Fruit fly (Drosophila melanogaster) whole organism, embryonic: ENCODE data around the gene CG18268.

Experiments
- Aef1 ChIP-seq: fragments of 200-800 bp; sonication (Bioruptor generic); IDR thresholded peaks from 3 replicates; pipeline ENCODE4 v1.3.6; 2022; ENCODE audit warnings: missing biosample characterization, missing genetic modification characterization
- CG1024 ChIP-seq: fragments of 200-800 bp; sonication (Bioruptor generic); IDR thresholded peaks from 2 replicates; pipeline ENCODE4 v1.3.6; 2022; ENCODE audit warnings: missing biosample characterization, missing genetic modification characterization
- CG11723 ChIP-seq: fragments of 200-800 bp; sonication (Bioruptor generic); optimal IDR thresholded peaks from 2 replicates; lab custom pipeline; 2017; ENCODE audit warnings: missing biosample characterization, mild to moderate bottlenecking, missing genetic modification characterization
- CG12219 ChIP-seq: fragments of 200-800 bp; sonication (Bioruptor generic); optimal IDR thresholded peaks from 3 replicates; lab custom pipeline; 2018; ENCODE audit warnings: missing biosample characterization, mild to moderate bottlenecking, missing genetic modification characterization
- CG12659 ChIP-seq: fragments of 200-800 bp; sonication (Bioruptor generic); optimal IDR thresholded peaks from 3 replicates; lab custom pipeline; 2017; ENCODE audit warnings: mild to moderate bottlenecking, missing biosample characterization, missing genetic modification reagents, missing genetic modification characterization
- CG12942 ChIP-seq: fragments of 200-800 bp; sonication (Bioruptor generic); optimal IDR thresholded peaks from 3 replicates; lab custom pipeline; 2016; ENCODE audit warnings: missing biosample characterization, missing genetic modification characterization
- CG13894 ChIP-seq: fragments of 200-800 bp; sonication (Bioruptor generic); optimal IDR thresholded peaks from 3 replicates; lab custom pipeline; 2018; ENCODE audit warnings: missing biosample characterization, mild to moderate bottlenecking, missing genetic modification characterization, moderate library complexity
- CG14965 ChIP-seq: fragments of 200-800 bp; sonication (Bioruptor generic); optimal IDR thresholded peaks from 2 replicates; lab custom pipeline; 2016; ENCODE audit warnings: missing biosample characterization, missing genetic modification characterization, borderline replicate concordance
- CG1603 ChIP-seq: fragments of 200-800 bp; sonication (Bioruptor generic); optimal IDR thresholded peaks from 2 replicates; lab custom pipeline; 2019; ENCODE audit warnings: missing biosample characterization, mild to moderate bottlenecking, missing genetic modification characterization, moderate library complexity
- CG1647 ChIP-seq: fragments of 200-800 bp; sonication (Bioruptor generic); optimal IDR thresholded peaks from 3 replicates; lab custom pipeline; 2016; ENCODE audit warnings: missing biosample characterization, missing genetic modification characterization
- CG16813 ChIP-seq: fragments of 200-800 bp; sonication (Bioruptor generic); IDR thresholded peaks from 3 replicates; pipeline ENCODE4 v1.3.6; 2022; ENCODE audit warnings: missing biosample characterization, missing genetic modification characterization; ENCODE audit not compliant: partially characterized antibody
- CG16863 ChIP-seq: fragments of 200-800 bp; sonication (Bioruptor generic); optimal IDR thresholded peaks from 3 replicates; lab custom pipeline; 2016; ENCODE audit warnings: missing biosample characterization, missing genetic modification characterization
- CG18262 ChIP-seq: fragments of 200-800 bp; optimal IDR thresholded peaks from 3 replicates; lab custom pipeline; 2019; ENCODE audit warnings: missing biosample characterization, mild to moderate bottlenecking, missing genetic modification characterization, moderate library complexity
- CG2889 ChIP-seq: fragments of 200-800 bp; sonication (Bioruptor generic); IDR thresholded peaks from 3 replicates; pipeline ENCODE4 v1.3.6; 2022; ENCODE audit warnings: missing biosample characterization, missing genetic modification characterization
- CG30431 ChIP-seq: fragments of 200-800 bp; sonication (Bioruptor generic); optimal IDR thresholded peaks from 2 replicates; lab custom pipeline; 2017; ENCODE audit warnings: missing biosample characterization, missing genetic modification characterization
- CG32532 ChIP-seq: fragments of 200-800 bp; sonication (Bioruptor generic); IDR thresholded peaks from 2 replicates; pipeline ENCODE4 v1.3.6; 2022; ENCODE audit warnings: missing biosample characterization, missing genetic modification characterization
- CG32767 ChIP-seq: fragments of 200-800 bp; sonication (Bioruptor generic); IDR thresholded peaks from 2 replicates; pipeline ENCODE4 v1.3.6; 2022; ENCODE audit warnings: missing biosample characterization, missing genetic modification characterization
- CG34376 ChIP-seq: fragments of 200-800 bp; sonication (Bioruptor generic); optimal IDR thresholded peaks from 2 replicates; lab custom pipeline; 2018; ENCODE audit warnings: missing biosample characterization, mild to moderate bottlenecking, missing genetic modification characterization
- CG3995 ChIP-seq: fragments of 200-800 bp; sonication (Bioruptor generic); optimal IDR thresholded peaks from 3 replicates; lab custom pipeline; 2016; ENCODE audit warnings: missing biosample characterization, missing genetic modification characterization
- CG4328 ChIP-seq: fragments of 200-800 bp; sonication (Bioruptor generic); optimal IDR thresholded peaks from 3 replicates; lab custom pipeline; 2017; ENCODE audit warnings: missing biosample characterization, missing genetic modification reagents, missing genetic modification characterization
- CG4730 ChIP-seq: fragments of 200-800 bp; sonication (Bioruptor generic); IDR thresholded peaks from 2 replicates; pipeline ENCODE4 v1.3.6; 2022; ENCODE audit warnings: missing biosample characterization, missing genetic modification characterization
- CG6654 ChIP-seq: fragments of 200-800 bp; sonication (Bioruptor generic); optimal IDR thresholded peaks from 2 replicates; lab custom pipeline; 2017; ENCODE audit warnings: missing biosample characterization, mild to moderate bottlenecking, missing genetic modification characterization
- CG6683 ChIP-seq: fragments of 200-800 bp; sonication (Bioruptor generic); optimal IDR thresholded peaks from 2 replicates; lab custom pipeline; 2017; ENCODE audit warnings: missing biosample characterization, mild to moderate bottlenecking, missing genetic modification characterization, missing genetic modification reagents
- CG7928 ChIP-seq: fragments of 200-800 bp; sonication (Bioruptor generic); optimal IDR thresholded peaks from 2 replicates; lab custom pipeline; 2017; ENCODE audit warnings: missing biosample characterization, mild to moderate bottlenecking, missing genetic modification characterization
- CG8359 ChIP-seq: fragments of 200-800 bp; sonication (Bioruptor generic); optimal IDR thresholded peaks from 2 replicates; lab custom pipeline; 2017; ENCODE audit warnings: missing biosample characterization, mild to moderate bottlenecking, missing genetic modification characterization, borderline replicate concordance
- CG9437 ChIP-seq: fragments of 200-800 bp; sonication (Bioruptor generic); optimal IDR thresholded peaks from 2 replicates; lab custom pipeline; 2018; ENCODE audit warnings: missing biosample characterization, mild to moderate bottlenecking, missing genetic modification characterization
- CG9932 ChIP-seq: fragments of 200-800 bp; sonication (Bioruptor generic); IDR thresholded peaks from 2 replicates; pipeline ENCODE4 v1.3.6; 2022; ENCODE audit warnings: missing biosample characterization, missing genetic modification characterization
- CTCF ChIP-seq: fragments of 200-800 bp; sonication (Bioruptor generic); optimal IDR thresholded peaks from 2 replicates; lab custom pipeline; 2017; ENCODE audit warnings: missing biosample characterization, mild to moderate bottlenecking, missing genetic modification characterization, moderate library complexity
- CoRest ChIP-seq: fragments of 200-800 bp; sonication (Bioruptor generic); optimal IDR thresholded peaks from 3 replicates; lab custom pipeline; 2018; ENCODE audit warnings: missing biosample characterization, mild to moderate bottlenecking, missing genetic modification characterization, moderate library complexity
- Dll ChIP-seq: fragments of 200-800 bp; sonication (Bioruptor generic); IDR thresholded peaks from 4 replicates; pipeline ENCODE4 v1.3.6; 2022; ENCODE audit warnings: missing biosample characterization, missing genetic modification characterization; ENCODE audit not compliant: partially characterized antibody
- E2f1 ChIP-seq: fragments of 200-800 bp; sonication (Bioruptor generic); IDR thresholded peaks from 2 replicates; pipeline ENCODE4 v1.3.6; 2022; ENCODE audit warnings: missing biosample characterization, missing genetic modification characterization
- E2f2 ChIP-seq: fragments of 200-800 bp; sonication (Bioruptor generic); IDR thresholded peaks from 2 replicates; pipeline ENCODE4 v1.3.6; 2022; ENCODE audit warnings: missing biosample characterization, missing genetic modification characterization
- Eip74EF ChIP-seq, 2 experiments: fragments of 200-800 bp in 1 of 2; fragments of >200 bp in 1 of 2; sonication (Bioruptor generic) in 1 of 2; optimal IDR thresholded peaks; 2 replicates each; lab custom pipeline; 2017 to 2019; ENCODE audit warnings: missing biosample characterization in 2 of 2, missing genetic modification characterization in 2 of 2, mild to moderate bottlenecking in 1 of 2, moderate library complexity in 1 of 2
- HHEX ChIP-seq: fragments of 200-800 bp; sonication (Bioruptor generic); optimal IDR thresholded peaks from 3 replicates; lab custom pipeline; 2017; ENCODE audit warnings: missing biosample characterization, mild to moderate bottlenecking, missing genetic modification characterization, missing genetic modification reagents
- Jarid2 ChIP-seq: fragments of 200-800 bp; sonication (Bioruptor generic); optimal IDR thresholded peaks from 3 replicates; lab custom pipeline; 2017; ENCODE audit warnings: mild to moderate bottlenecking, missing biosample characterization, missing genetic modification reagents, missing genetic modification characterization
- Max ChIP-seq: fragments of 200-800 bp; sonication (Bioruptor generic); optimal IDR thresholded peaks from 2 replicates; lab custom pipeline; 2016; ENCODE audit warnings: missing biosample characterization, mild to moderate bottlenecking, missing genetic modification characterization
- Oli ChIP-seq: fragments of 200-800 bp; sonication (Bioruptor generic); optimal IDR thresholded peaks from 2 replicates; lab custom pipeline; 2018; ENCODE audit warnings: missing biosample characterization, mild to moderate bottlenecking, missing genetic modification characterization, moderate library complexity
- Rfx ChIP-seq: fragments of 200-800 bp; sonication (Bioruptor generic); IDR thresholded peaks from 2 replicates; pipeline ENCODE4 v1.3.6; 2022; ENCODE audit warnings: missing biosample characterization, missing genetic modification characterization
- Rx ChIP-seq: fragments of 200-800 bp; sonication (Bioruptor generic); IDR thresholded peaks from 2 replicates; pipeline ENCODE4 v1.3.6; 2022; ENCODE audit warnings: missing biosample characterization, missing genetic modification characterization
- Tbp ChIP-seq: fragments of >200 bp; optimal IDR thresholded peaks from 2 replicates; lab custom pipeline; 2018; ENCODE audit warnings: missing biosample characterization, missing genetic modification characterization
- chm ChIP-seq: fragments of 200-800 bp; sonication (Bioruptor generic); IDR thresholded peaks from 2 replicates; pipeline ENCODE4 v1.3.6; 2022; ENCODE audit warnings: missing biosample characterization, missing genetic modification characterization
- dan ChIP-seq: fragments of 200-800 bp; sonication (Bioruptor generic); IDR thresholded peaks from 2 replicates; pipeline ENCODE4 v1.3.6; 2022; ENCODE audit warnings: missing biosample characterization, missing genetic modification characterization
- jing ChIP-seq: fragments of 200-800 bp; sonication (Bioruptor generic); optimal IDR thresholded peaks from 2 replicates; lab custom pipeline; 2018; ENCODE audit warnings: missing biosample characterization, mild to moderate bottlenecking, missing genetic modification characterization
- klu ChIP-seq: fragments of 200-800 bp; sonication (Bioruptor generic); IDR thresholded peaks from 2 replicates; pipeline ENCODE4 v1.3.6; 2022; ENCODE audit warnings: missing biosample characterization, missing genetic modification characterization
- knrl ChIP-seq: fragments of 200-800 bp; sonication (Bioruptor generic); IDR thresholded peaks from 3 replicates; pipeline ENCODE4 v1.3.6; 2022; ENCODE audit warnings: missing biosample characterization, missing genetic modification characterization; ENCODE audit not compliant: partially characterized antibody
- lab ChIP-seq: fragments of 200-800 bp; sonication (Bioruptor generic); optimal IDR thresholded peaks from 3 replicates; lab custom pipeline; 2017; ENCODE audit warnings: missing biosample characterization, missing genetic modification characterization, mild to moderate bottlenecking, moderate library complexity, missing genetic modification reagents
- nmo ChIP-seq: fragments of 200-800 bp; sonication (Bioruptor generic); optimal IDR thresholded peaks from 2 replicates; lab custom pipeline; 2018; ENCODE audit warnings: missing biosample characterization, mild to moderate bottlenecking, missing genetic modification characterization, moderate library complexity
- psq ChIP-seq: fragments of 200-800 bp; sonication (Bioruptor generic); optimal IDR thresholded peaks from 2 replicates; lab custom pipeline; 2017; ENCODE audit warnings: missing biosample characterization, missing genetic modification characterization
- sima ChIP-seq: fragments of 200-800 bp; sonication (Bioruptor generic); optimal IDR thresholded peaks from 2 replicates; lab custom pipeline; 2016; ENCODE audit warnings: missing biosample characterization, missing genetic modification characterization
- slbo ChIP-seq: fragments of 200-800 bp; sonication (Bioruptor generic); IDR thresholded peaks from 2 replicates; pipeline ENCODE4 v1.3.6; 2022; ENCODE audit warnings: missing biosample characterization, missing genetic modification characterization
- tio ChIP-seq: fragments of 200-800 bp; sonication (Bioruptor generic); optimal IDR thresholded peaks from 2 replicates; lab custom pipeline; 2017; ENCODE audit warnings: missing biosample characterization, missing genetic modification characterization, inconsistent platforms

The CG18268 gene

DNA sequence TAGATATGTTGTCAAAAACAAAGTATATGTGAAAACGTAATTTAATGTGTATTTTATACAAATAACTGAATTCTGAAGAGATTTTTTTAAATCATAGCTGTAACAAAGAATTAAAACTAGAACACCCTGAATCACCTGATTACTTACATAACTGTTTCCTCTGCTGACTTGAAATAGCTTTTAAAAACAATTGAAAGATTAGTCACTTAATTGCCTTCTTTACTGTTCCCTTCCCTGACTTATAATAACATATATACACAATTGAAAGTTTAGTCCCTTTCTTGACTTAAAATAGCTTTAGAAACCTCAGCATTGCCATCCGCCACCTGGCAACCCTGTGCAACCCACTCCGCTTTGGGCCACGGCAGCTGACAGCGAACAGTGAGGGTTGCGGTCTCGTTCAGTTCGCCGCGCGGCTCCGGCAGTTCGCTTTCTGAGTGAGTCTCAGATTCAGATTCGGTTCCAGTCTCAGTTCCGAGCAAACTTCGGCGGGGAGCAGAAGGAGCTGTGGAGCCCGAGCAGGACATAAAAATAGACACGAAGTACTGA, 9.8 kb upstream of the CG18268 start, which contains the start of gene CG34384 (continued):
- TF ChIP-seq HHEX (GFP tag; lab: Kevin White, UChicago) (peak; percentile 50), CG34376 (GFP tag; lab: Kevin White, UChicago) (peak; percentile 80), Tbp (GFP tag; lab: Kevin White, UChicago) (no peak), CG12219 (peak; percentile 19), CG7928 (no peak), nmo (GFP tag; lab: Kevin White, UChicago) (peak; percentile 62), chm (GFP tag; lab: Robert Waterston, UW) (no peak), Eip74EF (GFP tag; optimal IDR thresholded peaks at IDR 0.05; lab: Kevin White, UChicago) (no peak), CTCF (no peak), jing (GFP tag; lab: Kevin White, UChicago) (no peak), CoRest (tag; lab: Kevin White, UChicago) (peak; percentile 70), tio (GFP tag; lab: Kevin White, UChicago) (peak; percentile 42), CG12659 (peak; percentile 66), Rfx (GFP tag; lab: Robert Waterston, UW) (peak; percentile 29; the same call in 1 of the 2 replicates), dan (no peak), Rx (GFP tag; lab: Robert Waterston, UW) (no peak), Max (GFP tag; lab: Kevin White, UChicago) (peak; percentile 39), CG8359 (GFP tag; lab: Kevin White, UChicago) (peak; percentile 40), CG32767 (GFP tag; lab: Robert Waterston, UW) (no peak), CG16863 (GFP tag; lab: Kevin White, UChicago) (peak; percentile 41), CG12942 (GFP tag; lab: Kevin White, UChicago) (peak; percentile 6), CG4328 (peak; percentile 75), CG30431 (GFP tag; lab: Kevin White, UChicago) (no peak), CG3995 (GFP tag; lab: Kevin White, UChicago) (no peak), CG14965 (GFP tag; lab: Kevin White, UChicago) (no peak), E2f1 (no peak), Dll (no peak), E2f2 (GFP tag; lab: Robert Waterston, UW) (no peak), CG11723 (GFP tag; lab: Kevin White, UChicago) (peak; percentile 37), CG13894 (tag; lab: Kevin White, UChicago) (peak; percentile 45), CG1603 (no peak), psq (no peak), CG6683 (GFP tag; lab: Kevin White, UChicago) (peak; percentile 52), sima (GFP tag; lab: Kevin White, UChicago) (no peak), CG9437 (GFP tag; lab: Kevin White, UChicago) (peak; percentile 40), CG2889 (GFP tag; lab: Robert Waterston, UW) (no peak), CG18262 (tag; lab: Kevin White, UChicago) (peak; percentile 75), Aef1 (GFP tag; lab: Robert Waterston, UW) (peak; percentile 9; the same call in 1 of the 3 replicates), CG1024 (GFP tag; lab: Robert Waterston, UW) (no peak), knrl (GFP tag; lab: Robert Waterston, UW) (no peak), lab (peak; percentile 74), CG4730 (no peak), Oli (tag; lab: Kevin White, UChicago) (peak; percentile 67), CG32532 (0 out of 2 replicates have a peak, but pooled peaks have one; percentile 36), Jarid2 (no peak), CG9932 (GFP tag; lab: Robert Waterston, UW) (peak; percentile 51), CG16813 (GFP tag; lab: Robert Waterston, UW) (no peak), CG1647 (GFP tag; lab: Kevin White, UChicago) (no peak), CG6654 (GFP tag; lab: Kevin White, UChicago) (peak; percentile 30), slbo (GFP tag; lab: Robert Waterston, UW) (peak; percentile 55), klu (no peak)
